Worm (Caenorhabditis elegans): ENCODE results near the gene pptr-2.

- TF ChIP-seq flt-1 (GFP tag; IDR thresholded peaks at IDR 0.05) (no peak), T22C8.4 (GFP tag; IDR thresholded peaks at IDR 0.05) (no peak), tab-1 (GFP tag; IDR thresholded peaks at IDR 0.05) (no peak), med-1 (GFP tag; optimal IDR thresholded peaks at IDR 0.05; ENCODE audit: insufficient read depth) (no peak), ref-1 (GFP tag; conservative IDR thresholded peaks at IDR 0.05) (no peak), klf-2 (GFP tag; conservative IDR thresholded peaks at IDR 0.05) (no peak), ztf-23 (GFP tag; IDR thresholded peaks at IDR 0.05) (no peak), cog-1 (tag; optimal IDR thresholded peaks at IDR 0.05) (peak; percentile 23), ztf-29 (GFP tag; IDR thresholded peaks at IDR 0.05) (no peak)
Measured at ce11 chrV:11082475-11082874, 47.7 kb upstream of the pptr-2 start.

Data from whole organism, midembryonic.